Worm (Caenorhabditis elegans): ENCODE measurements around the gene fbxa-141.

Gene fbxa-141

ce11 chrX:14505578-14506353, 7.0 kb downstream of the fbxa-141 start:
- TF ChIP-seq ztf-4 (tag; optimal IDR thresholded peaks at IDR 0.05) (no peak), nhr-25 (tag; optimal IDR thresholded peaks at IDR 0.05) (peak; percentile 62), sma-3 (GFP tag; optimal IDR thresholded peaks at IDR 0.05) (peak; percentile 24), elt-3 (tag; optimal IDR thresholded peaks at IDR 0.05) (no peak), nhr-21 (tag; optimal IDR thresholded peaks at IDR 0.05) (no peak), ZK546.5 (tag; optimal IDR thresholded peaks at IDR 0.05) (no peak), fos-1 (tag; optimal IDR thresholded peaks at IDR 0.05) (peak; percentile 92), nhr-77 (tag; optimal IDR thresholded peaks at IDR 0.05) (no peak), aly-2 (tag; optimal IDR thresholded peaks at IDR 0.05) (no peak), mdl-1 (tag; optimal IDR thresholded peaks at IDR 0.05) (no peak), nhr-10 (tag; optimal IDR thresholded peaks at IDR 0.05) (no peak), sem-4 (tag; optimal IDR thresholded peaks at IDR 0.05) (no peak), gmeb-1 (tag; optimal IDR thresholded peaks at IDR 0.05) (peak; percentile 51), nhr-129 (tag; optimal IDR thresholded peaks at IDR 0.05) (peak; percentile 66), blmp-1 (tag; optimal IDR thresholded peaks at IDR 0.05; ENCODE audit: insufficient read depth) (peak; percentile 44), ztf-11 (tag; optimal IDR thresholded peaks at IDR 0.05) (no peak), ama-1 (optimal IDR thresholded peaks at IDR 0.05) (no peak), Y55F3AM.14 (GFP tag; optimal IDR thresholded peaks at IDR 0.05) (no peak), lin-39 (tag; optimal IDR thresholded peaks at IDR 0.05) (no peak), snpc-4 (tag; optimal IDR thresholded peaks at IDR 0.05) (no peak), C34F6.9 (tag; optimal IDR thresholded peaks at IDR 0.05) (peak; percentile 61), lsy-2 (tag; optimal IDR thresholded peaks at IDR 0.05) (peak in 1 of 2 experiments; percentile 30), mab-5 (tag; optimal IDR thresholded peaks at IDR 0.05) (no peak), skn-1 (tag; optimal IDR thresholded peaks at IDR 0.05) (no peak), sma-9 (GFP tag; optimal IDR thresholded peaks at IDR 0.05) (peak; percentile 83), sma-9 (tag; optimal IDR thresholded peaks at IDR 0.05) (peak; percentile 5), peb-1 (tag; optimal IDR thresholded peaks at IDR 0.05) (no peak), unc-62 (GFP tag; optimal IDR thresholded peaks at IDR 0.05) (no peak), nhr-11 (tag; optimal IDR thresholded peaks at IDR 0.05) (no peak), unc-55 (GFP tag; optimal IDR thresholded peaks at IDR 0.05) (no peak), alr-1 (tag; optimal IDR thresholded peaks at IDR 0.05) (no peak), nhr-23 (tag; optimal IDR thresholded peaks at IDR 0.05) (no peak), F13H6.1 (tag; optimal IDR thresholded peaks at IDR 0.05) (peak; percentile 84), ceh-16 (tag; optimal IDR thresholded peaks at IDR 0.05) (no peak), crh-2 (tag; optimal IDR thresholded peaks at IDR 0.05) (peak; percentile 20), elt-1 (tag; optimal IDR thresholded peaks at IDR 0.05) (no peak), ceh-82 (tag; optimal IDR thresholded peaks at IDR 0.05) (no peak), egl-27 (tag; optimal IDR thresholded peaks at IDR 0.05) (peak; percentile 43)

- TF ChIP-seq Y55F3AM.14 (GFP tag; optimal IDR thresholded peaks at IDR 0.05) (peak; percentile 11), lsy-2 (tag; optimal IDR thresholded peaks at IDR 0.05) (no peak), sma-9 (GFP tag; optimal IDR thresholded peaks at IDR 0.05) (peak; percentile 60), sma-9 (tag; optimal IDR thresholded peaks at IDR 0.05) (no peak), fos-1 (tag; optimal IDR thresholded peaks at IDR 0.05) (peak; percentile 13)
Observed at ce11 chrX:14504551-14504902, 8.2 kb downstream of the fbxa-141 start.

ce11 chrX:14503800-14504550, 8.7 kb downstream of the fbxa-141 start, which contains the start of gene M163.1:
Gene M163.1, minus strand, starts transcription at chrX:14503824.
- TF ChIP-seq mdl-1 (tag; optimal IDR thresholded peaks at IDR 0.05) (no peak), lin-11 (tag; optimal IDR thresholded peaks at IDR 0.05) (no peak), fos-1 (tag; optimal IDR thresholded peaks at IDR 0.05) (peak; percentile 39), lsy-2 (tag; optimal IDR thresholded peaks at IDR 0.05) (no peak), lin-13 (GFP tag; optimal IDR thresholded peaks at IDR 0.05) (no peak), ztf-11 (tag; optimal IDR thresholded peaks at IDR 0.05) (no peak), ztf-4 (tag; optimal IDR thresholded peaks at IDR 0.05) (no peak), ceh-16 (tag; optimal IDR thresholded peaks at IDR 0.05) (peak; percentile 71), ama-1 (optimal IDR thresholded peaks at IDR 0.05) (no peak), gmeb-1 (tag; optimal IDR thresholded peaks at IDR 0.05) (no peak), sma-9 (GFP tag; optimal IDR thresholded peaks at IDR 0.05) (peak; percentile 6), sma-9 (tag; optimal IDR thresholded peaks at IDR 0.05) (no peak), zag-1 (tag; optimal IDR thresholded peaks at IDR 0.05) (no peak), F13H6.1 (tag; optimal IDR thresholded peaks at IDR 0.05) (peak; percentile 27), nhr-21 (tag; optimal IDR thresholded peaks at IDR 0.05) (no peak), sma-3 (GFP tag; optimal IDR thresholded peaks at IDR 0.05) (no peak), peb-1 (tag; optimal IDR thresholded peaks at IDR 0.05) (no peak), mab-5 (tag; optimal IDR thresholded peaks at IDR 0.05) (no peak), elt-1 (tag; optimal IDR thresholded peaks at IDR 0.05) (no peak)

Measured in whole organism, L2 larva.